Worm (Caenorhabditis elegans) whole organism, late embryonic: ENCODE measurements around the gene col-80.

Source experiments
- ceh-22 ChIP-seq: sonication (generic microtip); optimal IDR thresholded peaks from 2 replicates; lab custom pipeline; 2017; ENCODE audit warnings: missing biosample characterization, missing genetic modification characterization
- ceh-45 ChIP-seq: fragments of 200-800 bp; sonication (Bioruptor generic); IDR thresholded peaks from 2 replicates; pipeline ENCODE4 v1.3.6; 2022; ENCODE audit warnings: missing genetic modification reagents, missing genetic modification characterization, missing compliant biosample characterization
- ets-4 ChIP-seq: sonication (generic microtip); optimal IDR thresholded peaks from 2 replicates; lab custom pipeline; 2016; ENCODE audit warnings: missing genetic modification characterization, missing compliant biosample characterization
- hlh-30 ChIP-seq: sonication (generic microtip); optimal IDR thresholded peaks from 2 replicates; lab custom pipeline; 2017; ENCODE audit warnings: antibody characterized with exemption, missing genetic modification characterization, missing compliant biosample characterization; ENCODE audit not compliant: insufficient read depth
- nfya-1 ChIP-seq: sonication (generic microtip); optimal IDR thresholded peaks from 2 replicates; lab custom pipeline; 2017; ENCODE audit warnings: missing genetic modification characterization, mild to moderate bottlenecking, missing compliant biosample characterization, antibody characterized with exemption, moderate library complexity
- npax-4 ChIP-seq: sonication (generic microtip); optimal IDR thresholded peaks from 2 replicates; lab custom pipeline; 2016; ENCODE audit warnings: missing genetic modification characterization, missing compliant biosample characterization
- pha-4 ChIP-seq: fragments of 150-350 bp; optimal IDR thresholded peaks from 2 replicates; lab custom pipeline; 2018; ENCODE audit warnings: missing biosample characterization, missing genetic modification reagents, missing genetic modification characterization
- rnt-1 ChIP-seq: sonication (generic microtip); optimal IDR thresholded peaks from 2 replicates; lab custom pipeline; 2016; ENCODE audit warnings: missing genetic modification characterization, missing compliant biosample characterization
- unc-55 ChIP-seq: sonication (generic microtip); optimal IDR thresholded peaks from 2 replicates; lab custom pipeline; 2017; ENCODE audit warnings: missing biosample characterization, missing genetic modification reagents, missing genetic modification characterization
- unc-86 ChIP-seq: sonication (generic microtip); optimal IDR thresholded peaks from 2 replicates; lab custom pipeline; 2016; ENCODE audit warnings: missing genetic modification characterization, missing compliant biosample characterization

ce11 chrII:10704575-10705170 lies 2.3 kb upstream of the col-80 start, which contains the start of gene col-39:
- TF ChIP-seq hlh-30 (tag; lab: Kevin White, UChicago) (no peak), npax-4 (tag; lab: Kevin White, UChicago) (no peak), pha-4 (tag; lab: Kevin White, UChicago) (no peak), ceh-45 (GFP tag; lab: Robert Waterston, UW) (no peak), unc-55 (GFP tag; lab: Kevin White, UChicago) (no peak), rnt-1 (tag; lab: Kevin White, UChicago) (no peak), ets-4 (no peak), unc-86 (tag; lab: Kevin White, UChicago) (no peak), ceh-22 (tag; lab: Kevin White, UChicago) (no peak), nfya-1 (no peak)
